Fruit fly (Drosophila melanogaster): ENCODE measurements around the gene CG31041.

DNA sequence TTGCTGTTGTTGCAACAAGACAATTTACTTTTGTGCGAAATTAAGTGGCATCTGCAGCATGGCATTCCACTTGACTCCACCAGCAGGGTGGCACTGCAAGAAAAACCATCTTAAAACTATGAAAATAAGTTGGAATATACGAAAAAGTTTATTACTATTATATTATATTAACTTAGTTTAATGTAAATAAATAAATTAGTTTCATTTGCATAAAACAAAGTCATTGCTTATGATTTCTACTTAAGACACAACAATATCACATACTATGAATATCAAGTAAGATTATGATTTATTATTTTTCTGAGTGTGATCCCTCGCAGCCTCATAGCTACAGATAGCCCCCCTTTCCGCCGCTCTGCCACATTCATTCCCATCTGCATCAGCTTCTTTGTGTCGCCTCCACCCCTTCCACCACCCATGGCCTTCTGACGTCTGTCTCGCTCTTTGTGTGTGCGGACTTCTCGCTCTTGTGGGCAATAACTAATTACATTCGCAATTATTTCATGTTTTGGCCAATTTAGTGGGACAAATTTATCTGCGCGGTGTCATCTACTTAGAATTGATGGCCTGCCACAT lies 20.4 kb downstream of the CG31041 start:
- TF ChIP-seq CG34367 (tag; optimal IDR thresholded peaks at IDR 0.05), result peak; percentile 38
- peak; percentile 78 for TF ChIP-seq CG8159 (tag; optimal IDR thresholded peaks at IDR 0.05)
- TF ChIP-seq CG14655 (GFP tag; optimal IDR thresholded peaks at IDR 0.05), result peak; percentile 72
- TF ChIP-seq CG12605 (GFP tag; IDR thresholded peaks at IDR 0.05), result peak; percentile 39; the same call in 1 of the 2 replicates
- TF ChIP-seq D1 (tag; optimal IDR thresholded peaks at IDR 0.05), result no peak
